Fruit fly (Drosophila melanogaster): Measurements from ENCODE around the gene Lnk.

dm6 chr3R:25893272-25893671 is 4.9 kb downstream of the Lnk start, which contains the start of gene CG5913:
- TF ChIP-seq CTCF (optimal IDR thresholded peaks at IDR 0.05) (peak in 1 of 2 experiments; percentile 47), CG8478 (optimal IDR thresholded peaks at IDR 0.05) (no peak)

All from S2 (cell line).